Fruit fly (Drosophila melanogaster) S2 (cell line): ENCODE data around the gene Imp.

Experiments
- CG8478 ChIP-seq: fragments of >200 bp; optimal IDR thresholded peaks from 2 replicates; lab custom pipeline; 2018
- CTCF ChIP-seq, 2 experiments: fragments of >200 bp; optimal IDR thresholded peaks; 2 replicates each; lab custom pipeline; 2018

DNA sequence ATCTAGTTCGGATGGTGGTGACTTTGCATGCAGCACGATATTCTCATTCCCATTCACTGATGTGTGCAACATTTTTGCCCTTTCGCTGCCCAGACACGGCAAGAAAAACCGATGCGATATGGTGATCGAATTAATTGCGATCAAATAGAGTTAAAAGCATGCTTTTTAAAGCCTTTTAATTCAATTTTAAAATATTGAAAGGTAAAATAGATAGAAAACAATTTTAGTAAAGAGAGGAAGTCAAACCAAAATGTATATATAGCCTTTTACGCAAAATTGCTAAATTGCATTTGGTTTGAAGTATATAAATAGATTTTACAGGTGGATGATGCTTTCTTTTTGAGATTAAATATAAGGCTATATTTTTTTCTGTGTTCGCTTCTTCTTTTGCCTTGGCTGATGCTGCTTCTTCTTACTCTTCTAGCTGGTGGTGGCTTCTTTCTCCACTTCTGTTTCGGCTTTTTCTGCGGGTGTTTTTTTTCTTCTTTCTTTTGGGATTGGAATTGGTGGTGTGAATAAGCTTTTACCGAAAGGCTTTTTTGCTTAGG is 83.0 kb downstream of the Imp start:
- no peak for TF ChIP-seq CG8478 (lab: Kevin White, UChicago)
- no peak for TF ChIP-seq CTCF (optimal IDR thresholded peaks at IDR 0.05; lab: Kevin White, UChicago)
